Worm (Caenorhabditis elegans): Measurements from ENCODE around the gene ifas-1.

Gene ifas-1

DNA sequence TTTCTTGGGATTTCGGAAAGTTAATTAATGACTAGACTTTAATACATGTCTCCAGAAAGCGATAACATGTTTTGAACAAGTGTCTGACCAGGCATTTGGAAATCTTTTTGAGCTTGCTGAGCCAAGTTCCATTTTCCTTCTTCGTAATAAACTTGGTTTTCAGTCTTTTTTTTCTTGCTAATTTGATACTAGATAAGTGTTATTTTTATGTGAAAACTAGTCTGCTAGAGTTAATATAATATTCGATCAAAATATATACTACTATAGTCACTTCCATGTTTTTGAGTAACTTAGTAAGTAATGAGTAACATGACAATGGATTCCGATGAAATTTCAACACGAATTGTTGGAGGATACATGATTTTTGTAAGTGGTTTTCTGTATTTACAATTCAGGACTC, 20.7 kb upstream of the ifas-1 start, which contains the start of gene srx-110:
TSS of gene srx-110 (plus strand) at position 301 of the 400 bp plus-strand sequence.
- TF ChIP-seq T22C8.4 (GFP tag; IDR thresholded peaks at IDR 0.05) (no peak), ztf-23 (GFP tag; IDR thresholded peaks at IDR 0.05) (no peak), tab-1 (GFP tag; IDR thresholded peaks at IDR 0.05) (no peak), flt-1 (GFP tag; IDR thresholded peaks at IDR 0.05) (no peak), med-1 (GFP tag; optimal IDR thresholded peaks at IDR 0.05; ENCODE audit: insufficient read depth) (no peak), ref-1 (GFP tag; conservative IDR thresholded peaks at IDR 0.05) (no peak), cog-1 (tag; optimal IDR thresholded peaks at IDR 0.05) (no peak), ztf-29 (GFP tag; IDR thresholded peaks at IDR 0.05) (no peak), klf-2 (GFP tag; conservative IDR thresholded peaks at IDR 0.05) (no peak)

DNA sequence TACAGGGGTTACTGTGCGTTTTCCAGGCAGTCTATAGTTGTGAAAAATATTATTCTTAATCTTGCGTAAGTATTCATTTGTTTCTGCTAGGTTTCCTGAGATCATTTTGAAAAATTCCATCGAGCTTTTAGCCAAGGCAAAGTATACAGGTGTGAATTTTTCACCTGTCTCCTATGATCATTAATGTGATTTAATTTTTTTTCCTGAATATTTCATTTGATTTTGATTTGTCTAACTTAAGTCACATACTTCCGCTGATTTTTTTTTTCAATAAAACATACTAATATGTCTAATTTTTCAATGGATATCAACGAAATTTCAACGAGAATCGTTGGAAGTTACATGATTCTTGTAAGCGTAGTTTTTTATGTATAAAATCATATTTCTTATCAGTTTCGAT, 16.8 kb upstream of the ifas-1 start, which contains the start of gene srx-108:
TSS of gene srx-108 (plus strand) at position 301 of the 400 bp plus-strand sequence.
- no peak for TF ChIP-seq ztf-23 (GFP tag; IDR thresholded peaks at IDR 0.05)
- no peak for TF ChIP-seq flt-1 (GFP tag; IDR thresholded peaks at IDR 0.05)
- TF ChIP-seq cog-1 (tag; optimal IDR thresholded peaks at IDR 0.05) = no peak
- no peak for TF ChIP-seq klf-2 (GFP tag; conservative IDR thresholded peaks at IDR 0.05)
- no peak for TF ChIP-seq ref-1 (GFP tag; conservative IDR thresholded peaks at IDR 0.05)
- TF ChIP-seq ztf-29 (GFP tag; IDR thresholded peaks at IDR 0.05) = no peak
- no peak for TF ChIP-seq T22C8.4 (GFP tag; IDR thresholded peaks at IDR 0.05)
- TF ChIP-seq med-1 (GFP tag; optimal IDR thresholded peaks at IDR 0.05; ENCODE audit: insufficient read depth) = no peak
- no peak for TF ChIP-seq tab-1 (GFP tag; IDR thresholded peaks at IDR 0.05)

DNA sequence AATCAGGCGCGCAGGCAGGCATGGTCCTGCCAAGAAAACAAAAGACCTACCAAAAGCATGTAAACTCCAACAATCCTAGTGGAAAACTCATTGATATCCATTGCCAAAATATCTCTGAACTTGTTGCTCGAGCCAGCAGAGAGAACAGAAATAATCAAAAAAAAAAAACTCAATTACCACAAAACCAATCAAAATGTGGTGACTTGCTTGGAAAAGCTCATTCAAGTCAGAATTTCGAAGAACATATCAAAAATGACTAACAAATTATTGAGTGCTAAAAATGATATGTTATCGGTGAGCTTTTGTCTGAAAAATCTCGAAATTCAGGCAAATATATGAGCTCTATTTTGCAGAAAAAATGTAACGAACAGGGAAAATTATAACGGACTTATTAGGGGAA, 12.8 kb upstream of the ifas-1 start, which contains the start of gene srx-105:
TSS of gene srx-105 (minus strand) at position 101 of the 400 bp plus-strand sequence.
- TF ChIP-seq klf-2 (GFP tag; conservative IDR thresholded peaks at IDR 0.05) (no peak), ztf-29 (GFP tag; IDR thresholded peaks at IDR 0.05) (no peak), ref-1 (GFP tag; conservative IDR thresholded peaks at IDR 0.05) (no peak), ztf-23 (GFP tag; IDR thresholded peaks at IDR 0.05) (no peak), tab-1 (GFP tag; IDR thresholded peaks at IDR 0.05) (no peak), cog-1 (tag; optimal IDR thresholded peaks at IDR 0.05) (no peak), med-1 (GFP tag; optimal IDR thresholded peaks at IDR 0.05; ENCODE audit: insufficient read depth) (no peak), flt-1 (GFP tag; IDR thresholded peaks at IDR 0.05) (no peak)

DNA sequence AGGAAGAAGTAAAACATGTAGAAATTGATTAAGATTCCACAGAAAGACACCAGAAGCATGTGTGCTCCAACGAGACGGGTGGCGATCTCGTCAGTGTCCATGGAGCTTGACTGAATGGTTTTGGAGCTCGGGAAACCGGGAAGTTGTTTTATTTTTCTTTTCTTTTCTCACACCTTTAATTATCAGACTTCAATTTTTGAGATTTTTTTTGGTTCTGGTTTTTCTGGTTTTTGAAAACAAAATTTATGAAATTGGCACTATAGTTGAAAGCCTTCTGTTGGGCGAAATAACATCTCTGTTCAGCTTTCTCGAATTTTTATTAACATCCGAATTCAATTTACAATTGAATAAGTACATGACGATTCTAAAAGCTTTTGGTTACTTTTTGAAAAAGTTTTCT, 11.1 kb upstream of the ifas-1 start, which contains the start of gene srx-104:
TSS of gene srx-104 (minus strand) at position 101 of the 400 bp plus-strand sequence.
- TF ChIP-seq T22C8.4 (GFP tag; IDR thresholded peaks at IDR 0.05) = no peak
- TF ChIP-seq klf-2 (GFP tag; conservative IDR thresholded peaks at IDR 0.05) = no peak
- TF ChIP-seq flt-1 (GFP tag; IDR thresholded peaks at IDR 0.05) = no peak
- no peak for TF ChIP-seq tab-1 (GFP tag; IDR thresholded peaks at IDR 0.05)
- no peak for TF ChIP-seq ztf-23 (GFP tag; IDR thresholded peaks at IDR 0.05)
- TF ChIP-seq med-1 (GFP tag; optimal IDR thresholded peaks at IDR 0.05; ENCODE audit: insufficient read depth) = no peak
- no peak for TF ChIP-seq cog-1 (tag; optimal IDR thresholded peaks at IDR 0.05)
- no peak for TF ChIP-seq ztf-29 (GFP tag; IDR thresholded peaks at IDR 0.05)
- TF ChIP-seq ref-1 (GFP tag; conservative IDR thresholded peaks at IDR 0.05) = no peak

DNA sequence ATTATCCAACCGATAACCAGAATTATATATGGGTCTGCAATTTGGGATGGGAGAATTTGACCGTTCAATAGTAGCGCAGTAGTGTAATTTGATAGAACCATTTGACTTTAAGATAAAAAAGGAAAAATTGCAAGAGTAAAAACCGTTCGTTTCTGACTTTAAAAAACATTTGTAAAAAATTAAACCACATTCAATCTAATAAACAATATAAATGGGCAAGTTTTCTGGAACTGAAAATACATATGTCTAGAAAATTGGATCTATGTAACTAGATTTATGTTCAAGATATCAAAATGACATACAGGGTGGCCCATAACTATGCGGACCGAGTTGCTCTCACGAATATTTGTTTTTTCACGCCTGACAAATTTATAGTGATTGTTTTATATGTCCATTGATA, 6.1 kb upstream of the ifas-1 start, which contains the start of gene srx-102:
TSS of gene srx-102 (minus strand) at position 101 of the 400 bp plus-strand sequence.
- TF ChIP-seq klf-2 (GFP tag; conservative IDR thresholded peaks at IDR 0.05) (no peak), med-1 (GFP tag; optimal IDR thresholded peaks at IDR 0.05; ENCODE audit: insufficient read depth) (no peak), flt-1 (GFP tag; IDR thresholded peaks at IDR 0.05) (no peak), tab-1 (GFP tag; IDR thresholded peaks at IDR 0.05) (no peak), ztf-23 (GFP tag; IDR thresholded peaks at IDR 0.05) (no peak), ref-1 (GFP tag; conservative IDR thresholded peaks at IDR 0.05) (no peak), ztf-29 (GFP tag; IDR thresholded peaks at IDR 0.05) (no peak), T22C8.4 (GFP tag; IDR thresholded peaks at IDR 0.05) (no peak)

- TF ChIP-seq T22C8.4 (GFP tag; IDR thresholded peaks at IDR 0.05) = no peak
- no peak for TF ChIP-seq tab-1 (GFP tag; IDR thresholded peaks at IDR 0.05)
- no peak for TF ChIP-seq flt-1 (GFP tag; IDR thresholded peaks at IDR 0.05)
- TF ChIP-seq ztf-23 (GFP tag; IDR thresholded peaks at IDR 0.05) = no peak
- no peak for TF ChIP-seq cog-1 (tag; optimal IDR thresholded peaks at IDR 0.05)
- TF ChIP-seq med-1 (GFP tag; optimal IDR thresholded peaks at IDR 0.05; ENCODE audit: insufficient read depth) = no peak
Measured at ce11 chrII:3690646-3691045, 2.1 kb upstream of the ifas-1 start, which contains the start of gene srx-101. TSS of gene srx-101 (minus strand) at chrII:3690746.

- TF ChIP-seq ref-1 (GFP tag; conservative IDR thresholded peaks at IDR 0.05) (no peak), ztf-23 (GFP tag; IDR thresholded peaks at IDR 0.05) (no peak), klf-2 (GFP tag; conservative IDR thresholded peaks at IDR 0.05) (no peak), tab-1 (GFP tag; IDR thresholded peaks at IDR 0.05) (no peak), med-1 (GFP tag; optimal IDR thresholded peaks at IDR 0.05; ENCODE audit: insufficient read depth) (no peak), cog-1 (tag; optimal IDR thresholded peaks at IDR 0.05) (no peak), flt-1 (GFP tag; IDR thresholded peaks at IDR 0.05) (no peak), ztf-29 (GFP tag; IDR thresholded peaks at IDR 0.05) (no peak), T22C8.4 (GFP tag; IDR thresholded peaks at IDR 0.05) (no peak)
Measured at ce11 chrII:3684487-3685067, 3.9 kb downstream of the ifas-1 start.

ce11 chrII:3682770-3683234, 5.7 kb downstream of the ifas-1 start, which contains the start of gene F19B10.1:
TSS of gene F19B10.1 (plus strand) at chrII:3683184.
- TF ChIP-seq T22C8.4 (GFP tag; IDR thresholded peaks at IDR 0.05) = no peak
- no peak for TF ChIP-seq cog-1 (tag; optimal IDR thresholded peaks at IDR 0.05)
- TF ChIP-seq klf-2 (GFP tag; conservative IDR thresholded peaks at IDR 0.05) = no peak
- no peak for TF ChIP-seq ref-1 (GFP tag; conservative IDR thresholded peaks at IDR 0.05)
- TF ChIP-seq flt-1 (GFP tag; IDR thresholded peaks at IDR 0.05) = no peak
- no peak for TF ChIP-seq ztf-23 (GFP tag; IDR thresholded peaks at IDR 0.05)
- no peak for TF ChIP-seq med-1 (GFP tag; optimal IDR thresholded peaks at IDR 0.05; ENCODE audit: insufficient read depth)
- TF ChIP-seq tab-1 (GFP tag; IDR thresholded peaks at IDR 0.05) = no peak
- no peak for TF ChIP-seq ztf-29 (GFP tag; IDR thresholded peaks at IDR 0.05)

- TF ChIP-seq klf-2 (GFP tag; conservative IDR thresholded peaks at IDR 0.05) (no peak), ztf-23 (GFP tag; IDR thresholded peaks at IDR 0.05) (no peak), cog-1 (tag; optimal IDR thresholded peaks at IDR 0.05) (no peak), ref-1 (GFP tag; conservative IDR thresholded peaks at IDR 0.05) (no peak), med-1 (GFP tag; optimal IDR thresholded peaks at IDR 0.05; ENCODE audit: insufficient read depth) (no peak), flt-1 (GFP tag; IDR thresholded peaks at IDR 0.05) (no peak), tab-1 (GFP tag; IDR thresholded peaks at IDR 0.05) (no peak)
Measured at ce11 chrII:3681365-3682083, 7.0 kb downstream of the ifas-1 start, which contains the start of gene F19B10.10. TSS of gene F19B10.10 (minus strand) at chrII:3681415.

Data from whole organism, midembryonic.